Worm (Caenorhabditis elegans): ENCODE measurements around the gene C50F7.3.

DNA sequence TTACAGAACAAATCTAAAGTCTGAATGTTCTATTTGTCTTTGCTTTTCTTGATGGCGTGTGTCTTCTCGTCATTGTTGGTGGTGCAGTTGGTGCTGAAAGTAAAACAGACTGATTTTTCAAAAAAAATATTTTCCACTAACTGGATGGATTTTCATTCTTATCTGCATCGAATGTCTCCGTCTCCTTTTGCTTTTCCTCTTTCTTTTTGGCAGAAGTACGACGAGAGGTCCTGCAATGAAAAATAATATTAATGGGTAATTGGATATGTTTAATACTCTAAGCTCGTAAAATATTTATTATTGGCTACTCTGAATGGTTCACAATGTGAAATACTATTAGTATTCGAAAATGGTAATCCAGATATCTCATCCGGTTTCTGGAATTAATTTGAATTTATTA is 28.0 kb downstream of the C50F7.3 start, which contains the start of gene del-7:
- TF ChIP-seq ama-1 (optimal IDR thresholded peaks at IDR 0.05) (no peak), scrt-1 (GFP tag; IDR thresholded peaks at IDR 0.05) (no peak), flt-1 (GFP tag; IDR thresholded peaks at IDR 0.05) (no peak), hmg-4 (GFP tag; optimal IDR thresholded peaks at IDR 0.05) (no peak), B0310.2 (tag; optimal IDR thresholded peaks at IDR 0.05) (no peak), tbx-37 (GFP tag; conservative IDR thresholded peaks at IDR 0.05) (no peak), pes-1 (GFP tag; IDR thresholded peaks at IDR 0.05) (no peak), aly-1 (tag; optimal IDR thresholded peaks at IDR 0.05) (no peak), ets-7 (tag; optimal IDR thresholded peaks at IDR 0.05) (no peak), hnd-1 (tag; optimal IDR thresholded peaks at IDR 0.05) (no peak), hmbx-1 (tag; optimal IDR thresholded peaks at IDR 0.05) (no peak), ceh-36 (tag; optimal IDR thresholded peaks at IDR 0.05) (no peak), ceh-13 (GFP tag; optimal IDR thresholded peaks at IDR 0.05) (no peak), tra-4 (tag; optimal IDR thresholded peaks at IDR 0.05) (no peak)

Data from whole organism, early embryonic.